Worm (Caenorhabditis elegans): ENCODE data around the gene T22C8.4.

DNA sequence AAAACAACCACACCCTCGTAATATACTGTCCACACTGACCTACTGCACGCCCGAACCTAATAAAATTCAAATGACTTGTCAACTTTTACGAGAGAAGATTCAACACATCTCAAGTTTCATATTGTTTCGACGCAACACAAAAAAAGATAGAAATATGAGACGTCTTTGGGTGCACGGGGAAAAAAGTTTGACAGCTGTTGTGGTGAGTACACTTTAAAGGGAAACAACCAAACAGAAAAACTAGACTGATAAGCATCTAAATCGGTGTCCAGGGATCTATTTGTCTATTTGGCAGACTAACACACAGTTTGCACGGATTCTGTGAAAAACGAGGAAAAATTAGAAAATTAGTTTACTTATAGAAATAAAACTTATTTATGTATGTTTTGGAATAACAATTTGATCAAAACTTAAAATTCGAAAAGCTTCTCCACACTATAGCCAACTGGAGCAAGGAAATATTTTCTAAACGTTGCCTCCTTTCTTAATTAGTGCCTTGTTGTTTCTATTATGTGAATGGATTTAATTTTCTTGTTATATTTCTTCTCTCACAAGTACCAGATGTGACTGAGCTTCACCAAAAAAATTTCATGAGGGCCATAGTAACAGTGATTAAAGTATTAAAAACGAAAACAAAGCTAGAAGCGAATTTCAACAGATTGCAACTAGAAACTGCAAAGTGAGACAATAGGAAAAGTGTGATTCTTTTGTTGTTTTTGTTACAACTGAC is 20.5 kb upstream of the T22C8.4 start:
- TF ChIP-seq elt-3 (tag; optimal IDR thresholded peaks at IDR 0.05) (no peak), nhr-10 (tag; optimal IDR thresholded peaks at IDR 0.05) (no peak)

Measured in whole organism, L2 larva.